Fruit fly (Drosophila melanogaster) S2 (cell line): ENCODE measurements around the gene Hexim.

Source experiments
- CG8478 ChIP-seq: fragments of >200 bp; optimal IDR thresholded peaks from 2 replicates; lab custom pipeline; 2018
- CTCF ChIP-seq, 2 experiments: fragments of >200 bp; optimal IDR thresholded peaks; 2 replicates each; lab custom pipeline; 2018

DNA sequence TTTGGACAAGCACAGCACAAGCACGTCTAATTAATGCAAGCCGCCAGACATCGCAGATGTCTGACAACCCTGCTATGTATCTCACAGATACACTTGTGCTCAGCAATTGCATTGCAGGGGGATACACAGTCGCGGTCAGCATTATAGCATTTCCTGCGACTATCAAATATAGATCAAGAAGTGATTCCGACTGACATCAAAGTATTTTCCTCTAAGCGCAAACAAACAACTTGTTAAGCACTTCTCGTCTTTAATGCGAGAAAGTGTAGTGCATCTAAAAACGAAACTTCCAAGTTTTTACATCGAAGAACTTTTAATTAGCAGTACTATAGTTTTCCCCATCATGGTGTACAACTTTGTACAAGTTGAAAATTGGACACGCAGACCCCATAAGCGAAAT, 13.7 kb downstream of the Hexim start:
- no peak for TF ChIP-seq CTCF (optimal IDR thresholded peaks at IDR 0.05; lab: Kevin White, UChicago)
- TF ChIP-seq CG8478 = no peak
